Fruit fly (Drosophila melanogaster): ENCODE measurements around the gene mmd.

DNA sequence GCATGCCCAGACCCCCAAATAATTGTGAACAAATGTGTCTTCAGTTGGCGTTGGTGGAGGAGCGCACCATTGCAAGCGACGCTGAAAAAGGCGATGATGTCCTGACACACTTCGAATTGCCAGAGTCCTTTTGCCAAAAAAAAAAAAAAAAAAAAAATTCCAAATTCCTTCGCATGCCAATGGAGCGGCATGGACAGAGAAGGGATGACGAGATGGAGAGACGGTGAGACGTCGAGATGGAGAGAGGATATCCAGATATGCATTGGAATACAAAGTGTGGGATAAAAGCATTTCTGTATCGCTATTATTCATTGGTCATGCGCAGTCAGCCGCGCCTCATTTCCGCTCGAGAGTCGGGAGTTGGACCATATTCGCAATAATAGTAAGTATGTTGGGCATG lies 1.4 kb downstream of the mmd start:
- no peak for TF ChIP-seq Snoo (tag; optimal IDR thresholded peaks at IDR 0.05)
- TF ChIP-seq CG13204 (GFP tag; optimal IDR thresholded peaks at IDR 0.05): no peak
- no peak for TF ChIP-seq D1 (tag; optimal IDR thresholded peaks at IDR 0.05)
- no peak for TF ChIP-seq gl (tag; optimal IDR thresholded peaks at IDR 0.05)
- TF ChIP-seq CG32121 (GFP tag; IDR thresholded peaks at IDR 0.05): no peak
- no peak for TF ChIP-seq CG9948 (tag; optimal IDR thresholded peaks at IDR 0.05)
- TF ChIP-seq CG34367 (tag; optimal IDR thresholded peaks at IDR 0.05): no peak
- no peak for TF ChIP-seq rn (GFP tag; IDR thresholded peaks at IDR 0.05)
- no peak for TF ChIP-seq CG17806 (tag; optimal IDR thresholded peaks at IDR 0.05)
- TF ChIP-seq CG10348 (GFP tag; IDR thresholded peaks at IDR 0.05): no peak
- TF ChIP-seq EcR (GFP tag; optimal IDR thresholded peaks at IDR 0.05): no peak
- TF ChIP-seq Pif1B (GFP tag; optimal IDR thresholded peaks at IDR 0.05): no peak
